Fruit fly (Drosophila melanogaster) whole organism: ENCODE measurements around the gene CG2186.

Experiments
- CG8478 ChIP-seq: fragments of >200 bp; optimal IDR thresholded peaks from 2 replicates; lab custom pipeline; 2018; ENCODE audit warnings: inconsistent platforms
- pan ChIP-seq: fragments of >200 bp; optimal IDR thresholded peaks from 2 replicates; lab custom pipeline; 2017

dm6 chrX:10844807-10845206, 12.6 kb upstream of the CG2186 start, which contains the start of gene CG32669:
- TF ChIP-seq CG8478 (lab: Kevin White, UChicago) (no peak), pan (lab: Kevin White, UChicago) (no peak)
